Worm (Caenorhabditis elegans) whole organism, late embryonic: ENCODE results near the gene srh-85.
"Not testable (repeated sequence)": the region's sequence is repeated elsewhere in the genome, so short reads cannot be mapped to it uniquely, and the experiment has no call there.

Source experiments
- ahr-1 ChIP-seq: sonication (generic microtip); optimal IDR thresholded peaks from 2 replicates; lab custom pipeline; 2016; ENCODE audit warnings: missing genetic modification characterization, missing compliant biosample characterization
- ceh-22 ChIP-seq: sonication (generic microtip); optimal IDR thresholded peaks from 2 replicates; lab custom pipeline; 2017; ENCODE audit warnings: missing biosample characterization, missing genetic modification characterization
- ceh-45 ChIP-seq: fragments of 200-800 bp; sonication (Bioruptor generic); IDR thresholded peaks from 2 replicates; pipeline ENCODE4 v1.3.6; 2022; ENCODE audit warnings: missing genetic modification reagents, missing genetic modification characterization, missing compliant biosample characterization
- fax-1 ChIP-seq: sonication (generic microtip); optimal IDR thresholded peaks from 2 replicates; lab custom pipeline; 2016; ENCODE audit warnings: missing genotype, missing genetic modification characterization, missing compliant biosample characterization
- fkh-10 ChIP-seq: fragments of 150-350 bp; optimal IDR thresholded peaks from 2 replicates; lab custom pipeline; 2014; ENCODE audit warnings: missing biosample characterization, missing genetic modification reagents, missing genetic modification characterization
- nhr-11 ChIP-seq: fragments of 150-350 bp; optimal IDR thresholded peaks from 2 replicates; lab custom pipeline; 2014; ENCODE audit warnings: missing biosample characterization, missing genetic modification characterization
- sdc-2 ChIP-seq: sonication (generic microtip); optimal IDR thresholded peaks from 2 replicates; lab custom pipeline; 2016; ENCODE audit warnings: missing genotype, missing genetic modification characterization, missing compliant biosample characterization
- zip-5 ChIP-seq: sonication (generic microtip); optimal IDR thresholded peaks from 2 replicates; lab custom pipeline; 2016; ENCODE audit warnings: missing genetic modification characterization, missing compliant biosample characterization

- TF ChIP-seq fkh-10 (GFP tag; lab: Kevin White, UChicago); fax-1 (tag; lab: Kevin White, UChicago); zip-5 (tag; lab: Kevin White, UChicago); ceh-45 (GFP tag; lab: Robert Waterston, UW); nhr-11; ahr-1 (tag; lab: Kevin White, UChicago); ceh-22; sdc-2: not testable (repeated sequence)
Measured at ce11 chrV:2952102-2952501, 35.2 kb downstream of the srh-85 start, which contains the start of gene srw-122.
